Worm (Caenorhabditis elegans) whole organism, L3 larva: ENCODE results near the gene C08A9.3.

Experiments
- R02D3.7 ChIP-seq: fragments of 150-350 bp; optimal IDR thresholded peaks from 2 replicates; lab custom pipeline; 2014; ENCODE audit warnings: missing biosample characterization, missing genetic modification characterization
- aly-2 ChIP-seq: fragments of 150-350 bp; optimal IDR thresholded peaks from 2 replicates; lab custom pipeline; 2014; ENCODE audit warnings: missing biosample characterization, missing genetic modification characterization
- ceh-28 ChIP-seq: fragments of 150-350 bp; optimal IDR thresholded peaks from 2 replicates; lab custom pipeline; 2014; ENCODE audit warnings: missing biosample characterization, missing genetic modification reagents, missing genetic modification characterization
- ceh-82 ChIP-seq: fragments of 150-350 bp; optimal IDR thresholded peaks from 2 replicates; lab custom pipeline; 2014; ENCODE audit warnings: missing biosample characterization, missing genetic modification characterization
- daf-12 ChIP-seq: fragments of 150-350 bp; optimal IDR thresholded peaks from 2 replicates; lab custom pipeline; 2014; ENCODE audit warnings: missing biosample characterization, missing genetic modification reagents, missing genetic modification characterization
- egl-27 ChIP-seq: sonication (generic microtip); optimal IDR thresholded peaks from 4 replicates; lab custom pipeline; 2017; ENCODE audit warnings: missing biosample characterization, missing genetic modification reagents, missing genetic modification characterization
- egl-5 ChIP-seq: fragments of 150-350 bp; optimal IDR thresholded peaks from 2 replicates; lab custom pipeline; 2017; ENCODE audit warnings: missing biosample characterization, missing genetic modification reagents, missing genetic modification characterization, inconsistent platforms
- elt-1 ChIP-seq: fragments of 150-350 bp; optimal IDR thresholded peaks from 2 replicates; lab custom pipeline; 2014; ENCODE audit warnings: missing biosample characterization, missing genetic modification characterization
- fkh-10 ChIP-seq: sonication (generic microtip); optimal IDR thresholded peaks from 2 replicates; lab custom pipeline; 2017; ENCODE audit warnings: missing biosample characterization, missing genetic modification reagents, missing genetic modification characterization
- fos-1 ChIP-seq: fragments of 150-350 bp; optimal IDR thresholded peaks from 2 replicates; lab custom pipeline; 2014; ENCODE audit warnings: missing biosample characterization, missing genetic modification characterization
- hmg-11 ChIP-seq: sonication (generic microtip); optimal IDR thresholded peaks from 2 replicates; lab custom pipeline; 2016; ENCODE audit warnings: missing genetic modification characterization, missing compliant biosample characterization
- jun-1 ChIP-seq: fragments of 150-350 bp; optimal IDR thresholded peaks from 2 replicates; lab custom pipeline; 2014; ENCODE audit warnings: missing biosample characterization, missing genetic modification reagents, missing genetic modification characterization
- lin-15B ChIP-seq: fragments of 150-350 bp; optimal IDR thresholded peaks from 2 replicates; lab custom pipeline; 2014; ENCODE audit warnings: missing biosample characterization, missing genetic modification characterization
- lin-39 ChIP-seq: fragments of 150-350 bp; optimal IDR thresholded peaks from 2 replicates; lab custom pipeline; 2018; ENCODE audit warnings: missing biosample characterization, missing genetic modification reagents, missing genetic modification characterization
- lsy-12 ChIP-seq: sonication (generic microtip); optimal IDR thresholded peaks from 2 replicates; lab custom pipeline; 2016; ENCODE audit warnings: mild to moderate bottlenecking, missing genetic modification characterization, missing compliant biosample characterization
- mdl-1 ChIP-seq: fragments of 150-350 bp; optimal IDR thresholded peaks from 2 replicates; lab custom pipeline; 2014; ENCODE audit warnings: missing biosample characterization, missing genetic modification characterization
- nfya-1 ChIP-seq: sonication (generic microtip); optimal IDR thresholded peaks from 2 replicates; lab custom pipeline; 2017; ENCODE audit warnings: missing genetic modification characterization, mild to moderate bottlenecking, missing compliant biosample characterization, antibody characterized with exemption, moderate library complexity; ENCODE audit not compliant: insufficient read depth
- nhr-12 ChIP-seq: fragments of 150-350 bp; optimal IDR thresholded peaks from 2 replicates; lab custom pipeline; 2014; ENCODE audit warnings: missing biosample characterization, missing genetic modification characterization
- nhr-23 ChIP-seq: fragments of 150-350 bp; optimal IDR thresholded peaks from 2 replicates; lab custom pipeline; 2014; ENCODE audit warnings: missing biosample characterization, missing genetic modification reagents, missing genetic modification characterization
- nhr-25 ChIP-seq: sonication (generic microtip); optimal IDR thresholded peaks from 2 replicates; lab custom pipeline; 2017; ENCODE audit warnings: missing biosample characterization, missing genetic modification characterization
- nhr-28 ChIP-seq: fragments of 150-350 bp; optimal IDR thresholded peaks from 2 replicates; lab custom pipeline; 2014; ENCODE audit warnings: missing biosample characterization, missing genetic modification characterization
- nhr-43 ChIP-seq: sonication (generic microtip); optimal IDR thresholded peaks from 2 replicates; lab custom pipeline; 2016; ENCODE audit warnings: mild to moderate bottlenecking, missing genetic modification characterization, missing compliant biosample characterization; ENCODE audit not compliant: poor library complexity, severe bottlenecking
- nhr-67 ChIP-seq: fragments of 150-350 bp; optimal IDR thresholded peaks from 2 replicates; lab custom pipeline; 2014; ENCODE audit warnings: missing biosample characterization, missing genetic modification characterization
- nhr-77 ChIP-seq: fragments of 150-350 bp; optimal IDR thresholded peaks from 2 replicates; lab custom pipeline; 2014; ENCODE audit warnings: missing biosample characterization, missing genetic modification characterization
- pha-4 ChIP-seq: fragments of 150-350 bp; optimal IDR thresholded peaks from 2 replicates; lab custom pipeline; 2014; ENCODE audit warnings: missing biosample characterization, missing genetic modification reagents, missing genetic modification characterization
- pqm-1 ChIP-seq: fragments of 150-350 bp; optimal IDR thresholded peaks from 2 replicates; lab custom pipeline; 2017; ENCODE audit warnings: missing biosample characterization, missing genetic modification characterization, inconsistent platforms
- sea-2 ChIP-seq: fragments of 150-350 bp; sonication (generic microtip); optimal IDR thresholded peaks from 4 replicates; lab custom pipeline; 2014; ENCODE audit warnings: missing biosample characterization, missing genetic modification reagents, missing genetic modification characterization
- snpc-4 ChIP-seq: fragments of 150-350 bp; optimal IDR thresholded peaks from 2 replicates; lab custom pipeline; 2014; ENCODE audit warnings: missing biosample characterization, missing genetic modification characterization
- unc-39 ChIP-seq: sonication (generic microtip); optimal IDR thresholded peaks from 4 replicates; lab custom pipeline; 2017; ENCODE audit warnings: missing biosample characterization, missing genetic modification characterization
- ztf-11 ChIP-seq: fragments of 150-350 bp; optimal IDR thresholded peaks from 2 replicates; lab custom pipeline; 2014; ENCODE audit warnings: missing biosample characterization, missing genetic modification characterization
- ztf-4 ChIP-seq: fragments of 150-350 bp; optimal IDR thresholded peaks from 2 replicates; lab custom pipeline; 2014; ENCODE audit warnings: missing biosample characterization, missing genetic modification characterization

C08A9.3 gene

ce11 chrX:17107670-17108069 is 14.6 kb upstream of the C08A9.3 start, which contains the start of gene lido-4:
TSS of gene lido-4 (minus strand) at chrX:17107770.
- no peak for TF ChIP-seq lin-39 (tag; lab: Kevin White, UChicago)
- TF ChIP-seq aly-2: no peak
- no peak for TF ChIP-seq ceh-28 (tag; lab: Kevin White, UChicago)

ce11 chrX:17100656-17101055 is 7.6 kb upstream of the C08A9.3 start, which contains the start of gene lido-2:
TSS of gene lido-2 (minus strand) at chrX:17100756.
- TF ChIP-seq nhr-77 (tag; lab: Kevin White, UChicago) (no peak), lin-15B (no peak), pha-4 (no peak), nhr-25 (tag; lab: Kevin White, UChicago) (no peak), pqm-1 (tag; lab: Kevin White, UChicago) (no peak), nhr-12 (tag; lab: Kevin White, UChicago) (no peak), ceh-28 (tag; lab: Kevin White, UChicago) (no peak), ceh-82 (no peak), elt-1 (tag; lab: Kevin White, UChicago) (no peak)

ce11 chrX:17096508-17097234 is 3.6 kb upstream of the C08A9.3 start, which contains the start of gene lido-1:
TSS of gene lido-1 (minus strand) at chrX:17096558.
- TF ChIP-seq nhr-23: no peak
- TF ChIP-seq nhr-28 (tag; lab: Kevin White, UChicago): no peak
- no peak for TF ChIP-seq ztf-4 (tag; lab: Kevin White, UChicago)
- no peak for TF ChIP-seq R02D3.7 (tag; lab: Kevin White, UChicago)
- TF ChIP-seq elt-1 (tag; lab: Kevin White, UChicago): peak; percentile 66
- no peak for TF ChIP-seq mdl-1 (tag; lab: Kevin White, UChicago)

ce11 chrX:17092416-17092815 is 683 bp downstream of the C08A9.3 start, which contains the start of gene sod-3:
TSS of gene sod-3 (plus strand) at chrX:17092753.
- TF ChIP-seq pha-4 (peak; percentile 57), fkh-10 (GFP tag; lab: Kevin White, UChicago) (no peak), lin-39 (tag; lab: Kevin White, UChicago) (peak; percentile 15)
- TF ChIP-seq, all 47 proteins: peak for 2

DNA sequence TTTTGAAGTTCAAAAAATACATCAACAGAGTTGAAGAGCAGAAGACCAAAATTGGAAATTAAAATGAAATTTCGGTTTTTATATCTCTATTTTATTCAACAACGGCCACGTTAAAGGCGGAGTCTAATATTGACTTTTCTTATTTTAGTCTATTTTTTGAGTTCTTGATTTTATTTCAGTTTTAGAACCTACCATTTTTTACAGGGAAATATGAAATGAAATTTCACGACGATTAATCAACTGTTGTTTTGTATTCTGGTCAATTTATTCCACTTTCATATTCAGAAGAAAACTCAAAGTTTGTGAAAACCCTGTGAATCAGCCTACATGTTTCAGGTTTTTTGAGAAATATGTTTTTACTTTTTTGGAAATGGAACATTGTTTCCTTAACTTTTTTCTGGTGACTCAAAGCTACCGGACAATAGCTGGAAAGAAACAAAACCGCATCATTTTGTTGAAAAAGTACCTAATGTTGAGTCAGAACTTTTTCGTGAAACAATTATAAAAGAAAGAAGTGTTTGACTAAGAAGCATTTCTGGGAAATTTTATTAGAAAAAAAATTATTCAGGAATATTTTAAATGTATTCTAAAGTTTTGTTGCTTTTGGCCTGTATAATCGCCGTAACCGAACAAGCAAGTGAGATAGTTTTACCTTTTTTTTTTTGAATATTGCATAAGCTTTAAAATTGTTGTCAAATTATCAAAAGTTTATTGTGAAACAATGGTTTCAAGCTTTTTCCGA is 12.3 kb downstream of the C08A9.3 start, which contains the start of the genes irld-23 and C08A9.10:
irld-23 (minus strand) TSS at position 51 of the 742 bp plus-strand sequence.
C08A9.10 (plus strand) TSS at position 545 of the 742 bp plus-strand sequence.
- TF ChIP-seq sea-2 (GFP tag; lab: Kevin White, UChicago) (no peak), jun-1 (tag; lab: Kevin White, UChicago) (no peak), pha-4 (no peak), ztf-4 (tag; lab: Kevin White, UChicago) (no peak), ceh-28 (tag; lab: Kevin White, UChicago) (no peak), pqm-1 (tag; lab: Kevin White, UChicago) (no peak), nhr-43 (tag; lab: Kevin White, UChicago) (no peak), daf-12 (tag; lab: Kevin White, UChicago) (no peak), egl-5 (no peak), elt-1 (tag; lab: Kevin White, UChicago) (no peak), fkh-10 (GFP tag; lab: Kevin White, UChicago) (no peak), R02D3.7 (tag; lab: Kevin White, UChicago) (no peak), hmg-11 (tag; lab: Kevin White, UChicago) (no peak), fos-1 (tag; lab: Kevin White, UChicago) (no peak), nhr-67 (tag; lab: Kevin White, UChicago) (no peak), unc-39 (tag; lab: Kevin White, UChicago) (no peak), nhr-12 (tag; lab: Kevin White, UChicago) (no peak), nhr-28 (tag; lab: Kevin White, UChicago) (no peak), snpc-4 (no peak)

ce11 chrX:17072088-17072487 is 21.0 kb downstream of the C08A9.3 start, which contains the start of gene C30G4.4:
TSS of gene C30G4.4 (minus strand) at chrX:17072188.
- no peak for TF ChIP-seq fos-1 (tag; lab: Kevin White, UChicago)
- TF ChIP-seq ztf-11 (tag; lab: Kevin White, UChicago): no peak
- no peak for TF ChIP-seq nhr-28 (tag; lab: Kevin White, UChicago)
- no peak for TF ChIP-seq lsy-12 (tag; lab: Kevin White, UChicago)
- no peak for TF ChIP-seq nfya-1 (tag; lab: Kevin White, UChicago)
- no peak for TF ChIP-seq ceh-28 (tag; lab: Kevin White, UChicago)
- TF ChIP-seq egl-27 (tag; lab: Kevin White, UChicago): no peak
